Worm (Caenorhabditis elegans): ENCODE data around the gene srh-235.
"Not testable (repeated sequence)": the region's sequence is repeated elsewhere in the genome, so short reads cannot be mapped to it uniquely, and the experiment has no call there.

srh-235 gene

DNA sequence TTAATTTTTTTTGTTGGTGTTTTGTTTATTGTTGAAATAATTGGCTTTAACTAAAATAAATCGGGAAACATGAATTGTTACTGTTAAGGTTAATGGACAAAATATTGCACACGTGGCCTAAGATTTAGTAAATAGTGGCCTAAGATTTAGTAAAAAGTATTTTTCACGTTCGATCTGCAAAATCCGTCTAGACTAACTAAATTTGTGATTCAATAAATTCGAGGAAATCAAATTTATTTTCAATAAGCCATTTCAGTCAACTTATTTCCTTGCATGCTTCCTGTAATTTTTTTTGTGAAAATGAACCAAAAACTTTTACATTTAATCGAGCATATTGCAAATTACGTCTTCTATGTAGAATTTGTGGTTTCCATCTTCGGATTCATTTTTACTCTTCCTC is 4.7 kb downstream of the srh-235 start, which contains the start of gene srw-72:
Gene srw-72, plus strand, starts transcription at position 301 of the 400 bp plus-strand sequence.
- no peak for TF ChIP-seq him-1 (tag; optimal IDR thresholded peaks at IDR 0.05)
- TF ChIP-seq dao-5 (tag; optimal IDR thresholded peaks at IDR 0.05) = no peak
- TF ChIP-seq W03F9.2 (tag; optimal IDR thresholded peaks at IDR 0.05) = no peak

DNA sequence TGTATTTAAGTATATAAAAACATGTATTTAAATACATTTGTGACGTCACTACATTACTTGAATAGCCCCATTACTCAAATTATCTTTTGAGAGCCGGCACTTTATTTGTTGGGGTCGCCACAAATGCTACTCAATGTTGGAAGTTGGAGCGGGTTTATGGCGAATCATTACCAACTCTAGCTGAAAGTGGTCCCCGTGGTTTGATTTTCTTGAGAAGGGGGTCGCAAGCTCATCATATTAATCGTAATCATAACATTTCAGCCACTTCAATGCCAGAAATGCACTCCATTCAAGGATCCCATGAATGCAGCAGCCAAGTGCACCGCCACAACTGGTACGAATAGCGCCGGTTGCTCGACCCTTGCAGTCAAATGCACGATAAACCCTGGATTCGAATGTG is 7.2 kb downstream of the srh-235 start, which contains the start of gene F20E11.7:
Gene F20E11.7, plus strand, starts transcription at position 301 of the 400 bp plus-strand sequence.
- TF ChIP-seq dao-5, him-1, W03F9.2 (tag; optimal IDR thresholded peaks at IDR 0.05): not testable (repeated sequence)

DNA sequence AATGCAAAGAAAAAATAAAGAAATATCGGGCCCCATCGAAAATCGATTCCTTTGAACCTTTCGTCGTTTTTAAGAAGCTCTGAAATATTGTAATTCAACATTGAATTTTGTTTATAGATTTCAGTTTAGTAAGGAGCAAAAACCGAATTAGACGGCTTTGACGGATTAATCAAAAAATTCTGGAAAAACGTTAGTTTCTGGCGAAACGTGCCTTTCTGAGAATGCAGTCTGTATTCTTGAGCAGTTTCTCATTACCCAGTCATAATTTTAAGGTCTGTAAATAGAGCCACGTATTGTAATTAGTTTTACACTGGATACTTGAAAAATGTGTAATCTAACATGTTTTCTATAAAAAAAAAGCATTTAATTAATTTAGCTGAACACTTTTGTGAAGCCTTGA is 11.4 kb downstream of the srh-235 start, which contains the start of gene srz-48:
Gene srz-48, minus strand, starts transcription at position 101 of the 400 bp plus-strand sequence.
- TF ChIP-seq dao-5 (tag; optimal IDR thresholded peaks at IDR 0.05) (no peak), W03F9.2 (tag; optimal IDR thresholded peaks at IDR 0.05) (no peak), him-1 (tag; optimal IDR thresholded peaks at IDR 0.05) (no peak)

DNA sequence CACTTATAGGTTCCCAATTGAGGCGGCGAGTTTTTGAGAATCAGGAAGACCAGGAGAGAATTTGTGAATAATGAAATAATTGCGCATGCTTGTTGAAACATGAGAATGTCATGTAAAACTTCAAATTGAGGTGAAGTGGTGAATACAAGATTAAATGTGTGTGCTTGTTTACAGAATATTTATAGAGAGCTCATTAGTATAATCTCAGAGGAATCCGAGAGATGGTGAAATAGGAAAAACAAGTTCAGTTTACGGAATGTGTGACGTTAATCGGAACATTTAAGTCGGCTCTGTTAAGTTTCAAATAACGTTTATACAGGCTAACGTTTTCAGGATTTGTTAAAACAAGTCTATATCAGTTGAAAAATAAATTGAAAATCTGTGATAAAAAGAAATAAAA is 13.4 kb downstream of the srh-235 start, which contains the start of gene str-200:
Gene str-200, minus strand, starts transcription at position 101 of the 400 bp plus-strand sequence.
- TF ChIP-seq dao-5 (tag; optimal IDR thresholded peaks at IDR 0.05) = no peak
- no peak for TF ChIP-seq him-1 (tag; optimal IDR thresholded peaks at IDR 0.05)
- TF ChIP-seq W03F9.2 (tag; optimal IDR thresholded peaks at IDR 0.05) = no peak

DNA sequence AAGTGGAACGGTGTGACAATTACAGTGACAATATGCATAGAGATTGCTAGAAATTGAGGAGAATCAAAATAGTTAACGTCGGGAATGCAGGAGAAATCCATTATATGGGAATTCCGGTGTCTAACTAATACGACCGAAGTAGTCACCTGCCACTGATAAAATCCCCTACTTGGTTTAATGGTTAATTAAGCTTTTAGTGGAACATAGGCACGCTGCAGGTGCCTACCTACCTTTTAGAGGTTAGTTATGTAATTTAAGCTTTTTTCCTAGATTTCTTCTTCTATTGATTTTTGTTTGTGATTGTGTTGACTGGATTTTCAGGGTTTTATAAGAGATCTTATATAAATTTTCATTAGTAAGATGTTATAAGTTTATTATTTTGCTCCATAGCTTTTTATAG is 15.3 kb downstream of the srh-235 start, which contains the start of gene srh-203:
Gene srh-203, minus strand, starts transcription at position 101 of the 400 bp plus-strand sequence.
- TF ChIP-seq W03F9.2, dao-5, him-1 (tag; optimal IDR thresholded peaks at IDR 0.05): not testable (repeated sequence)

DNA sequence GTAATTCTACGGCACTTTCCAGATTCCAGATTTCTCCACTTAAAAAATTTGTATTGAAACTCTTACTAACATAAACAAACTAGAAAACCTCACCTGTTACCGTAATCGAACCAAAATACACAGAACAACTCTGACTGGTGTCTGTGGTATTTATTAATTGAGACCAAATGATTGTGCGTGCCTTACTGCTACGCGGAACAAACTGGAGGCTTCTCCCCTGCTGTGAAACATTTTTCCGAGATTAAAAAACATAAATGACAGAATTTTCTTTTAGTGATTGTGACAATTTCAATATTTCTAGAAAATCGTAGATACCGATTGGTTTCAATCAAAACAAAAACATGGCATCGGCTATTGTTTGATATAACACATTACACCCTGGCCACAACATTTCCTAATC is 21.6 kb downstream of the srh-235 start:
- no peak for TF ChIP-seq him-1 (tag; optimal IDR thresholded peaks at IDR 0.05)

DNA sequence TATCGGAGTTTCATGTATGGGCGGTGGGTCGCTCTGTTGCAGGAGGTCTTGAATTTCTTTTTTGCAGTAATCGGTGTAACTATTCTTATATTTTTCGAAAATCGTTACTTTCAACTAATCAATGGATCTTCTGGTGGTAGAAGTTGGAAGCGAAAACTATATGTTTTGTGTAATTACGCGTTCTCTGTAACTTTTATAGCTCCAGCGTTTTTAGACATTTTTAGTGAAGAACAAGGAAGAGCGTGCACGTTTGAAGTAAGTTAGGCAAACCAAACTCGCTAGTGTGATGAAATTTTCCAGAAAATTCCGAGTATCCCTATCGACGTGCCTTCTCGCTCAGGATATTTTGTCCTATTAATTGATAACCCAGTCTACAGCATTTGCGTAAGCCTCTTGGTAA is 32.1 kb downstream of the srh-235 start, which contains the start of gene srh-154:
Gene srh-154, plus strand, starts transcription at position 301 of the 400 bp plus-strand sequence.
- TF ChIP-seq W03F9.2 (tag; optimal IDR thresholded peaks at IDR 0.05) (no peak), dao-5 (tag; optimal IDR thresholded peaks at IDR 0.05) (no peak), him-1 (tag; optimal IDR thresholded peaks at IDR 0.05) (no peak)

DNA sequence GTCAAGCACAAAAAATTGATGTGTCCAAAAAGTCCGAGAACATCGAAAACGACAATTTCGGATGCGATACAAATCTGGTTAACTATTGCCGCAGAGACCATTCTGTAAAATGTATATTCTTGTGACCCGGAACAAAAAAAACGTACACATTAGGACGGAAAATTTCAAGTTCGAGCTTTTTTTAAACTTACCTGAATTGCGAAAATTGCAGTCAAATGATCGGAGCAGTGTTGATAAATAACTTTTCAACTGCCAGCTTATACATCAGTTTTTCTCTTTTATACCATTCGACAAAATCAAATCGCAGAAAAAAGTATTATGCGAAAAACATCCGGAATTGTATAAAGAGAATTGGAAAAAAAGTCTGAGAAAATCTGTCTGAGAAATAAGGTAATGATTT is 33.1 kb downstream of the srh-235 start, which contains the start of gene srsx-2:
Gene srsx-2, minus strand, starts transcription at position 101 of the 400 bp plus-strand sequence.
- TF ChIP-seq W03F9.2 (tag; optimal IDR thresholded peaks at IDR 0.05) (no peak), him-1 (tag; optimal IDR thresholded peaks at IDR 0.05) (no peak), dao-5 (tag; optimal IDR thresholded peaks at IDR 0.05) (no peak)

DNA sequence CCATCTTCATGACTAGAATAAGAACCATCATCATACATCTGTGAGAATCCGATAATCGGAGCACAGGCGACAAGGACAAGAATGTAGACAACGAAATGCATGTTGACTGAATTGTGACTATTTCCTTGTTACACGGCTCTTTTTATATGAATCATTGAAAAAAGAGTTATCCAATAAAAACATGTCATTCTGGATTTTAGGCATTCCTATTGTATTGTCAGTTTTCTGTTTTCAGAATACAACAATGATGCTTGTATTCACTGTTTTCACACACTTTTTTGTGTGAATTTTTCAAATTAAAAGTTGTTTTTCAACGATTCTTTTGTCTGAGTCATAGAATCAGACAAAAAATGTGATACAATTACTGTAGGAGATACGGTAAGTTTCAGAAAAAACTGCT is 35.0 kb downstream of the srh-235 start, which contains the start of gene F20E11.18:
Gene F20E11.18, minus strand, starts transcription at position 101 of the 400 bp plus-strand sequence.
- no peak for TF ChIP-seq dao-5 (tag; optimal IDR thresholded peaks at IDR 0.05)
- TF ChIP-seq him-1 (tag; optimal IDR thresholded peaks at IDR 0.05) = no peak
- no peak for TF ChIP-seq W03F9.2 (tag; optimal IDR thresholded peaks at IDR 0.05)

DNA sequence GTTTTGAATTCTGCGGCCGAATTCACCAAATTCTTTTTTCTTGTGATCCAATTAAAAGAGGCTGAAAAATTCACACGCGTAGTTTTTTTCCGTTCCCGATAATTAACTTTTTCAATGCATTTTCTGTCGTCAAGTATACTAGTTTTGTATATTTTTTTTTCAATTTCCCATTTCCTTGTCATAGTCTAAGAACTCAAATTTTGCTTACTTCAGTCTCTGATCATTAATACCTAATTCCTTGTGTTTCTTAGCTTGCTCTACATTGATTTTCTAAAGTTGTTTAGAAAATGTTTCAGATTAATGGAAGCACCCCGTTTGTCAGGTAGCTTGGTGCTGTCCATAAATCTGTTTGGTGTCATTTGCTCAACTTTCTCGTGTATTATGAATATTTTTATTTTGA is 40.6 kb downstream of the srh-235 start, which contains the start of gene srbc-27:
Gene srbc-27, plus strand, starts transcription at position 301 of the 400 bp plus-strand sequence.
- TF ChIP-seq W03F9.2 (tag; optimal IDR thresholded peaks at IDR 0.05) (no peak), him-1 (tag; optimal IDR thresholded peaks at IDR 0.05) (no peak), dao-5 (tag; optimal IDR thresholded peaks at IDR 0.05) (no peak)

DNA sequence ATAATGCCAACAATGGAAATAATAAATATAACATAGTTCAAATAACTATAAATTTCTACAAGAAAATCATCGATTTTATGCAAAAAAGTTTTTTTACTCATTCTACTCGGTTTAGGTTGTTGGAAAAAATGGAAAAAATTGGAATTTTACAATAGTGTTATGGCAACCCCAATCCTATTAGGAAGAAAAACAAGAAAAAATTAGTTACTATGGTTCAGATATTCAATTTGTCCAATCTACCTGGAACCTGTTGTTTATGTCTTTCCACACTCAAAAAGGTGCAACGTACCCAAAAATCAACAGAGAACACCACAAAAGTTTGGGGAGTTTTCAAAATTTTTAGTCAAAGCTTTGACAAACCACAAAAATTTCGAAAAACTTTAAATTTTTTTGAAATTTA is 41.4 kb downstream of the srh-235 start, which contains the start of gene T27C5.10:
Gene T27C5.10, minus strand, starts transcription at position 101 of the 400 bp plus-strand sequence.
- TF ChIP-seq dao-5 (tag; optimal IDR thresholded peaks at IDR 0.05) = no peak
- TF ChIP-seq W03F9.2 (tag; optimal IDR thresholded peaks at IDR 0.05) = no peak
- no peak for TF ChIP-seq him-1 (tag; optimal IDR thresholded peaks at IDR 0.05)

DNA sequence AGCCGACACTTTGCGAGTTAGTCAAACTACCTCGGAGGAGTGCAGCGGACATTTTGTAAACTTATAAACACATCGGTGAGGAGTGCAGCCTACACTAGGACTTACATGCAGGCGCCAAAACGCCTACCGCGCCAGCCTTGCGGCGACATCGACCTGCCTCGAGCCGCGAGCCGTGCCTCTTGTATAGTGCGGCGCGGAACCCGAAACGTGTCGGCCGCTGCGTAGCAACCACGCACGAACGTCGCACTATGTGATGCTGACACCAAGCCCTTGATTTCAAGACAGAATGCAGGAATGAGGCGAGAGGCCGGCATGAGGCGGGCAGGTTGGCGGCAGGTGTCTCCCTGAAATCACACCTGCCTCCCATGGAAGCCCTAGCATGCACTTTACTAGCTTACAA is 42.2 kb downstream of the srh-235 start:
- no peak for TF ChIP-seq dao-5 (tag; optimal IDR thresholded peaks at IDR 0.05)
- no peak for TF ChIP-seq him-1 (tag; optimal IDR thresholded peaks at IDR 0.05)
- TF ChIP-seq W03F9.2 (tag; optimal IDR thresholded peaks at IDR 0.05) = no peak
